Worm (Caenorhabditis elegans) whole organism, L4/young adult: ENCODE results near the gene bath-38.
"Not testable (repeated sequence)": the region's sequence is repeated elsewhere in the genome, so short reads cannot be mapped to it uniquely, and the experiment has no call there.

Experiments used
- W03F9.2 ChIP-seq: fragments of 150-350 bp; optimal IDR thresholded peaks from 2 replicates; lab custom pipeline; 2014; ENCODE audit warnings: missing biosample characterization, missing genetic modification characterization
- dao-5 ChIP-seq: sonication (generic microtip); optimal IDR thresholded peaks from 2 replicates; lab custom pipeline; 2016; ENCODE audit warnings: missing genotype, missing genetic modification characterization, moderate library complexity, missing compliant biosample characterization
- him-1 ChIP-seq: sonication (generic microtip); optimal IDR thresholded peaks from 2 replicates; lab custom pipeline; 2016; ENCODE audit warnings: missing genotype, missing genetic modification reagents, missing genetic modification characterization, missing compliant biosample characterization

DNA sequence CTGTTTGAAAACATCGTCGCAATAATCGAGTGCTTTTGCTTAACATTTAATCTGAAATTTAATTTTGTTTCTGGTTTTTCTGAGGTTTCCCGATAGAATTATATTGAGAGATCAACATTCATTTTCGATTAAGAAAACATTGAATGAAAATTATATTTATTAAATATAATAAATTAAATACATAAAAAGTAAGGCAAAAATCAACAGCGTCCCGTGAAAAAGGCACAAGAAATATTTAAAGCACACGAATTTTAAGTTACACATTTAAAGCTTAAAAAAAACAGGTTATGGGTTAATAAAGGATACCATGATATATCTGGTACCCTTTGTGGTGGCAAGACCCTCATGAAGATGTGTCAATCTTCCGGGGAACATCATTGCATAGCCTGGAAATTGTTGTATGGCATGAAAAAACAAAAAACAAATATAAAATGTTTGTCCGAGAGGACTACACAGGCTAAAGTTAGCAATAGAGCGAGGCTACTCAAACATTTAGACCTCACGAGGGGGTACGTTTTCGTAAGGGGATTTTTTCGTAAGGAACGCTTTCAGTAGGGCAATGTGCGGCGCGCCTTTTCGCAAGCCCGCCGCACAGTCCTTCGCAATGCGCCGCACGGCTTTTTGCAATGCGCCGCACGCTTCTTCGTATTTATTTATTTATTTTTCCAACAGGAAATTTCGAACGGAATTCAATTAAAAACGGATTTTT is 11.8 kb downstream of the bath-38 start, which contains the start of gene mtcu-2:
- not testable (repeated sequence) for TF ChIP-seq dao-5, him-1 (tag; lab: Kevin White, UChicago)
- TF ChIP-seq W03F9.2: peak; percentile 40
